Fruit fly (Drosophila melanogaster) whole organism, embryonic: ENCODE data around the gene CG31633.
A peak's percentile ranks its signal among the peaks of the same experiment; 100 is the strongest.

Experiments used
- Atf-2 ChIP-seq: fragments of 200-800 bp; sonication (Bioruptor generic); optimal IDR thresholded peaks from 2 replicates; lab custom pipeline; 2016; ENCODE audit warnings: missing biosample characterization, missing genetic modification characterization
- Atf6 ChIP-seq: fragments of 200-800 bp; sonication (Bioruptor generic); IDR thresholded peaks from 2 replicates; pipeline ENCODE4 v1.3.6; 2022; ENCODE audit warnings: missing biosample characterization, missing genetic modification characterization
- Blimp-1 ChIP-seq: fragments of 200-800 bp; sonication (Bioruptor generic); optimal IDR thresholded peaks from 3 replicates; lab custom pipeline; 2018; ENCODE audit warnings: missing biosample characterization, missing genetic modification characterization, mild to moderate bottlenecking, moderate library complexity, missing genetic modification reagents
- BtbVII ChIP-seq: fragments of 200-800 bp; sonication (Bioruptor generic); optimal IDR thresholded peaks from 3 replicates; lab custom pipeline; 2017; ENCODE audit warnings: missing biosample characterization, mild to moderate bottlenecking, missing genetic modification characterization
- CG10147 ChIP-seq: fragments of 200-800 bp; sonication (Bioruptor generic); optimal IDR thresholded peaks from 2 replicates; lab custom pipeline; 2019; ENCODE audit warnings: missing biosample characterization, mild to moderate bottlenecking, missing genetic modification characterization, moderate library complexity
- CG13624 ChIP-seq: fragments of 200-800 bp; sonication (Bioruptor generic); optimal IDR thresholded peaks from 2 replicates; lab custom pipeline; 2016; ENCODE audit warnings: missing biosample characterization, missing genetic modification characterization
- CG14014 ChIP-seq: fragments of 200-800 bp; sonication (Bioruptor generic); IDR thresholded peaks from 2 replicates; pipeline ENCODE4 v1.3.6; 2022; ENCODE audit warnings: missing biosample characterization, missing genetic modification characterization
- CG14667 ChIP-seq: fragments of 200-800 bp; sonication (Bioruptor generic); IDR thresholded peaks from 2 replicates; pipeline ENCODE4 v1.3.6; 2022; ENCODE audit warnings: missing biosample characterization, missing genetic modification characterization
- CG1647 ChIP-seq: fragments of 200-800 bp; sonication (Bioruptor generic); optimal IDR thresholded peaks from 3 replicates; lab custom pipeline; 2016; ENCODE audit warnings: missing biosample characterization, missing genetic modification characterization
- CG16813 ChIP-seq: fragments of 200-800 bp; sonication (Bioruptor generic); IDR thresholded peaks from 3 replicates; pipeline ENCODE4 v1.3.6; 2022; ENCODE audit warnings: missing biosample characterization, missing genetic modification characterization; ENCODE audit not compliant: partially characterized antibody
- CG30020 ChIP-seq: fragments of 200-800 bp; optimal IDR thresholded peaks from 2 replicates; lab custom pipeline; 2019; ENCODE audit warnings: missing biosample characterization, mild to moderate bottlenecking, missing genetic modification characterization, moderate library complexity
- CG3065 ChIP-seq: fragments of 200-800 bp; sonication (Bioruptor generic); optimal IDR thresholded peaks from 2 replicates; lab custom pipeline; 2016; ENCODE audit warnings: missing biosample characterization, missing genetic modification characterization
- CG31388 ChIP-seq: fragments of 200-800 bp; sonication (Bioruptor generic); optimal IDR thresholded peaks from 2 replicates; lab custom pipeline; 2016; ENCODE audit warnings: missing biosample characterization, missing genetic modification characterization
- CG3726 ChIP-seq: fragments of 200-800 bp; sonication (Bioruptor generic); IDR thresholded peaks from 3 replicates; pipeline ENCODE4, ENCODE4 v1.3.6; 2022; ENCODE audit warnings: missing biosample characterization, missing genetic modification characterization
- CG4282 ChIP-seq: fragments of 200-800 bp; sonication (Bioruptor generic); optimal IDR thresholded peaks from 2 replicates; lab custom pipeline; 2016; ENCODE audit warnings: missing biosample characterization, missing genetic modification characterization
- CG5180 ChIP-seq: fragments of 200-800 bp; sonication (Bioruptor generic); optimal IDR thresholded peaks from 3 replicates; lab custom pipeline; 2017; ENCODE audit warnings: missing biosample characterization, missing genetic modification characterization, mild to moderate bottlenecking, moderate library complexity, missing genetic modification reagents
- CG6765 ChIP-seq: fragments of 200-800 bp; sonication (Bioruptor generic); optimal IDR thresholded peaks from 3 replicates; lab custom pipeline; 2017; ENCODE audit warnings: missing biosample characterization, mild to moderate bottlenecking, missing genetic modification characterization
- CG7271 ChIP-seq: fragments of 200-800 bp; sonication (Bioruptor generic); optimal IDR thresholded peaks from 2 replicates; lab custom pipeline; 2018; ENCODE audit warnings: missing biosample characterization, mild to moderate bottlenecking, missing genetic modification characterization, moderate library complexity
- CG7357 ChIP-seq: fragments of 200-800 bp; sonication (Bioruptor generic); IDR thresholded peaks from 3 replicates; pipeline ENCODE4 v1.3.6; 2022; ENCODE audit warnings: missing biosample characterization, missing genetic modification characterization
- CG8388 ChIP-seq: fragments of 200-800 bp; sonication (Bioruptor generic); optimal IDR thresholded peaks from 2 replicates; lab custom pipeline; 2019; ENCODE audit warnings: missing biosample characterization, mild to moderate bottlenecking, missing genetic modification characterization, moderate library complexity
- CG8765 ChIP-seq: fragments of 200-800 bp; sonication (Bioruptor generic); IDR thresholded peaks from 2 replicates; pipeline ENCODE4 v1.3.6; 2022; ENCODE audit warnings: missing biosample characterization, missing genetic modification characterization
- Camta ChIP-seq: fragments of 200-800 bp; sonication (Bioruptor generic); optimal IDR thresholded peaks from 2 replicates; lab custom pipeline; 2016; ENCODE audit warnings: missing biosample characterization, missing genetic modification characterization
- D ChIP-seq, 2 experiments: fragments of 200-800 bp in 1 of 2; fragments of >200 bp in 1 of 2; sonication (Bioruptor generic) in 1 of 2; optimal IDR thresholded peaks; 2 replicates in 1 of 2; 3 replicates in 1 of 2; lab custom pipeline; 2017; ENCODE audit warnings: mild to moderate bottlenecking in 1 of 2, missing biosample characterization in 1 of 2, missing genetic modification characterization in 1 of 2, missing genetic modification reagents in 1 of 2
- Doc3 ChIP-seq: fragments of 200-800 bp; sonication (Bioruptor generic); IDR thresholded peaks from 3 replicates; pipeline ENCODE4 v1.3.6; 2022; ENCODE audit warnings: missing biosample characterization, missing genetic modification characterization; ENCODE audit not compliant: partially characterized antibody
- Ets65A ChIP-seq: fragments of 200-800 bp; sonication (Bioruptor generic); peaks from one replicate; lab custom pipeline; 2016; ENCODE audit warnings: missing biosample characterization, missing genetic modification characterization
- Fer1 ChIP-seq: fragments of 200-800 bp; sonication (Bioruptor generic); optimal IDR thresholded peaks from 2 replicates; lab custom pipeline; 2017; ENCODE audit warnings: missing biosample characterization, mild to moderate bottlenecking, missing genetic modification characterization
- Lhr ChIP-seq: fragments of 200-800 bp; sonication (Bioruptor generic); optimal IDR thresholded peaks from 3 replicates; lab custom pipeline; 2017; ENCODE audit warnings: mild to moderate bottlenecking, missing biosample characterization, missing genetic modification reagents, missing genetic modification characterization
- Nf-YA ChIP-seq: fragments of 200-800 bp; sonication (Bioruptor generic); IDR thresholded peaks from 2 replicates; pipeline ENCODE4 v1.3.6; 2022; ENCODE audit warnings: missing biosample characterization, missing genetic modification characterization
- Pdp1 ChIP-seq, 2 experiments: fragments of 200-800 bp; sonication (Bioruptor generic); optimal IDR thresholded peaks; 3 replicates each; lab custom pipeline; 2016; ENCODE audit warnings: missing biosample characterization in 2 of 2, missing genetic modification characterization in 2 of 2, mild to moderate bottlenecking in 1 of 2, moderate library complexity in 1 of 2
- Side ChIP-seq: fragments of 200-800 bp; sonication (Bioruptor generic); optimal IDR thresholded peaks from 2 replicates; lab custom pipeline; 2016; ENCODE audit warnings: missing biosample characterization, missing genetic modification characterization
- Sry-δ ChIP-seq: fragments of 200-800 bp; sonication (Bioruptor generic); optimal IDR thresholded peaks from 2 replicates; lab custom pipeline; 2016; ENCODE audit warnings: missing biosample characterization, missing genetic modification characterization
- eve ChIP-seq, 2 experiments: fragments of >200 bp; optimal IDR thresholded peaks; 2 replicates each; lab custom pipeline; 2017; ENCODE audit warnings: missing biosample characterization in 2 of 2, missing genetic modification characterization in 2 of 2
- fd96Cb ChIP-seq: fragments of 200-800 bp; sonication (Bioruptor generic); optimal IDR thresholded peaks from 2 replicates; lab custom pipeline; 2018; ENCODE audit warnings: missing biosample characterization, mild to moderate bottlenecking, missing genetic modification characterization, moderate library complexity
- gsb ChIP-seq: fragments of 200-800 bp; sonication (Bioruptor generic); IDR thresholded peaks from 2 replicates; pipeline ENCODE4 v1.3.6; 2022; ENCODE audit warnings: missing biosample characterization, missing genetic modification characterization
- hkb ChIP-seq, 2 experiments: fragments of 200-800 bp in 1 of 2; fragments of >200 bp in 1 of 2; sonication (Bioruptor generic) in 1 of 2; IDR thresholded peaks in 1 of 2; optimal IDR thresholded peaks in 1 of 2; 2 replicates each; pipeline versions ENCODE4 v1.3.6 to Lab custom; 2017 to 2022; ENCODE audit warnings: missing biosample characterization in 1 of 2, missing genetic modification characterization in 1 of 2
- onecut ChIP-seq: fragments of 200-800 bp; sonication (Bioruptor generic); IDR thresholded peaks from 2 replicates; pipeline ENCODE4 v1.3.6; 2022; ENCODE audit warnings: missing biosample characterization, missing genetic modification characterization
- pan ChIP-seq, 4 experiments: fragments of >200 bp in 3 of 4; fragments of 200-800 bp in 1 of 4; sonication (Bioruptor generic) in 1 of 4; optimal IDR thresholded peaks in 3 of 4; IDR thresholded peaks in 1 of 4; 2 replicates each; pipeline versions ENCODE4 v1.3.6 to Lab custom; 2017 to 2022; ENCODE audit warnings: missing biosample characterization in 2 of 4, missing genetic modification characterization in 2 of 4, mixed read lengths in 1 of 4
- prd ChIP-seq, 3 experiments: fragments of >200 bp in 2 of 3; fragments of 200-800 bp in 1 of 3; sonication (Bioruptor generic) in 1 of 3; optimal IDR thresholded peaks in 2 of 3; IDR thresholded peaks in 1 of 3; 2 replicates in 2 of 3; 3 replicates in 1 of 3; pipeline versions ENCODE4 v1.3.6 to Lab custom; 2017 to 2022; ENCODE audit warnings: missing biosample characterization in 1 of 3, missing genetic modification characterization in 1 of 3
- pros ChIP-seq: fragments of 200-800 bp; sonication (Bioruptor generic); optimal IDR thresholded peaks from 3 replicates; lab custom pipeline; 2019; ENCODE audit warnings: missing biosample characterization, mild to moderate bottlenecking, missing genetic modification characterization, moderate library complexity
- scrt ChIP-seq: fragments of 200-800 bp; sonication (Bioruptor generic); optimal IDR thresholded peaks from 2 replicates; lab custom pipeline; 2018; ENCODE audit warnings: missing biosample characterization, mild to moderate bottlenecking, missing genetic modification characterization, moderate library complexity
- sima ChIP-seq: fragments of 200-800 bp; sonication (Bioruptor generic); optimal IDR thresholded peaks from 2 replicates; lab custom pipeline; 2016; ENCODE audit warnings: missing biosample characterization, missing genetic modification characterization
- slp2 ChIP-seq: fragments of 200-800 bp; sonication (Bioruptor generic); optimal IDR thresholded peaks from 2 replicates; lab custom pipeline; 2016; ENCODE audit warnings: missing biosample characterization, missing genetic modification characterization
- sr ChIP-seq: fragments of 200-800 bp; sonication (Bioruptor generic); IDR thresholded peaks from 3 replicates; pipeline ENCODE4 v1.3.6; 2022; ENCODE audit warnings: missing biosample characterization, missing genetic modification characterization
- ssp ChIP-seq: fragments of 200-800 bp; sonication (Bioruptor generic); IDR thresholded peaks from 2 replicates; pipeline ENCODE4 v1.3.6; 2022; ENCODE audit warnings: missing biosample characterization, missing genetic modification characterization
- ttk ChIP-seq: fragments of 200-800 bp; sonication (Bioruptor generic); IDR thresholded peaks from 2 replicates; pipeline ENCODE4 v2.1.2; 2022; ENCODE audit warnings: missing biosample characterization, missing genetic modification characterization
- twi ChIP-seq: fragments of 200-800 bp; optimal IDR thresholded peaks from 2 replicates; lab custom pipeline; 2019; ENCODE audit warnings: missing biosample characterization, mild to moderate bottlenecking, missing genetic modification characterization, moderate library complexity
- vvl ChIP-seq: fragments of 200-800 bp; sonication (Bioruptor generic); IDR thresholded peaks from 2 replicates; pipeline ENCODE4 v1.3.6; 2022; ENCODE audit warnings: missing biosample characterization, missing genetic modification characterization

The CG31633 gene

DNA sequence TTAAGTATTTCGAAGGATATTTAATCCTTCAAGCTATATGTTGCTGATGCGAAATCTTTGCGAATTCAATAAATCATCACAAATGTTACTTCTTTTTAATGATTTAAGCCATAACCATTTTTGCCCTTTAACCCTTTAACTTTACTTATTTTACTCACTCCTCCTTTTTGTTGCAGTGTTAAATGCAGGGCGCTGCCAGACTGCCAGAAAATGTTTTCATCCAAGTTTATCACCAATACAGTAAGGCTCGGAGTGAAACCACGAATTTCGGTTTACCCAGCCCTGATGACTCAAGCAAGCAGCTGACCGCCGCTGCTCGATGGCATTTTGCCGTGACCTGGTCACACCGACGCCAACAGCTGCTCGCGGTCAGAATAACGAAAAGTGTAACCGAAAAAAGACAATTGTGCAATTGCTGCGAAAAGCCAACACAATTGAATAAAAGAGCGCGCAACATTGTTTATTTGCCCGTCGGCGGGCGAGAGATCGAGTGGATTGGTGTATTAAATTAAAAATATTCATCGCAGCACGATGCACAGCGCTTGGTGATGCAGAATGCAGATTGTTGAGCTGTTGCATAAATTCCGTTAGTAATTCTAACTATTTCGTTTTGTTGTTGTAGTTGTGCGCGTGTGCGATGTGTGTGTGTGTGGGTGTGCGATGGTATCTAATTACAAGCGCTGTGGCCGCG, 45.3 kb downstream of the CG31633 start, which contains the start of gene CG11050 (continued):
- peak; percentile 48 for TF ChIP-seq BtbVII
- TF ChIP-seq gsb (GFP tag; lab: Robert Waterston, UW), result peak; percentile 55; the same call in 1 of the 2 replicates
- peak; percentile 7 for TF ChIP-seq CG30020 (tag; lab: Kevin White, UChicago)
- peak; percentile 85 for TF ChIP-seq Fer1 (GFP tag; lab: Kevin White, UChicago)
- TF ChIP-seq Sry-δ (GFP tag; lab: Kevin White, UChicago), result peak; percentile 73
- TF ChIP-seq Blimp-1, result peak; percentile 71
- TF ChIP-seq CG14014 (GFP tag; lab: Robert Waterston, UW), result peak; percentile 78
- TF ChIP-seq ttk, result peak; percentile 67
- TF ChIP-seq Doc3 (GFP tag; lab: Robert Waterston, UW), result no peak
- peak; percentile 73 for TF ChIP-seq CG1647 (GFP tag; lab: Kevin White, UChicago)
- TF ChIP-seq CG3726 (GFP tag; lab: Robert Waterston, UW), result 0 out of 3 replicates have a peak, but pooled peaks have one; percentile 17
- peak; percentile 30; the same call in 1 of the 3 replicates for TF ChIP-seq sr (GFP tag; lab: Robert Waterston, UW)
- peak; percentile 50 for TF ChIP-seq fd96Cb (tag; lab: Kevin White, UChicago)
- TF ChIP-seq pros (GFP tag; lab: Kevin White, UChicago), result no peak
- TF ChIP-seq CG4282 (GFP tag; lab: Kevin White, UChicago), result peak; percentile 79
- peak; percentile 92 for TF ChIP-seq CG13624 (GFP tag; lab: Kevin White, UChicago)
- TF ChIP-seq hkb (optimal IDR thresholded peaks at IDR 0.05; lab: Kevin White, UChicago), result peak; percentile 58
- TF ChIP-seq hkb (GFP tag; IDR thresholded peaks at IDR 0.05; lab: Robert Waterston, UW), result peak; percentile 85
- peak; percentile 8; the same call in 1 of the 3 replicates for TF ChIP-seq CG7357 (GFP tag; lab: Robert Waterston, UW)
- peak; percentile 96 for TF ChIP-seq Ets65A (GFP tag; lab: Kevin White, UChicago)
- no peak for TF ChIP-seq eve (GFP tag; optimal IDR thresholded peaks at IDR 0.05; lab: Kevin White, UChicago)
- TF ChIP-seq Side (GFP tag; lab: Kevin White, UChicago), result peak; percentile 81
- TF ChIP-seq CG16813 (GFP tag; lab: Robert Waterston, UW), result peak; percentile 34; the same call in 1 of the 3 replicates
- peak; percentile 54 for TF ChIP-seq CG7271 (tag; lab: Kevin White, UChicago)
- TF ChIP-seq Nf-YA (GFP tag; lab: Robert Waterston, UW), result peak; percentile 44; the same call in 1 of the 2 replicates
- peak; percentile 40 for TF ChIP-seq CG6765 (GFP tag; lab: Kevin White, UChicago)
- TF ChIP-seq Atf6, result peak; percentile 82
- peak; percentile 61 for TF ChIP-seq onecut
- TF ChIP-seq CG3065, result peak; percentile 35
- no peak for TF ChIP-seq D (optimal IDR thresholded peaks at IDR 0.05; lab: Kevin White, UChicago)
- no peak for TF ChIP-seq D (GFP tag; optimal IDR thresholded peaks at IDR 0.05; lab: Kevin White, UChicago)
- TF ChIP-seq pan (optimal IDR thresholded peaks at IDR 0.05; lab: Kevin White, UChicago), result no peak
- peak in 1 of 2 experiments; percentile 83 for TF ChIP-seq pan (GFP tag; optimal IDR thresholded peaks at IDR 0.05 in 1 of 2, IDR thresholded peaks at IDR 0.05 in 1 of 2)
- peak; percentile 66 for TF ChIP-seq CG8765
- TF ChIP-seq Atf-2 (GFP tag; lab: Kevin White, UChicago), result peak; percentile 64
- no peak for TF ChIP-seq CG5180 (GFP tag; lab: Kevin White, UChicago)
- TF ChIP-seq sima (GFP tag; lab: Kevin White, UChicago), result peak; percentile 19
- TF ChIP-seq slp2 (GFP tag; lab: Kevin White, UChicago), result peak; percentile 69
- TF ChIP-seq Lhr (GFP tag; lab: Kevin White, UChicago), result peak; percentile 99
- TF ChIP-seq ssp (GFP tag; lab: Robert Waterston, UW), result peak; percentile 43
- peak; percentile 74 to 93 for TF ChIP-seq Pdp1 (GFP tag; optimal IDR thresholded peaks at IDR 0.05; lab: Kevin White, UChicago)
- peak; percentile 69 for TF ChIP-seq CG8388 (GFP tag; lab: Kevin White, UChicago)
- TF ChIP-seq prd (optimal IDR thresholded peaks at IDR 0.05; lab: Kevin White, UChicago), result no peak
- peak; percentile 73 for TF ChIP-seq prd (GFP tag; IDR thresholded peaks at IDR 0.05; lab: Robert Waterston, UW)
- peak; percentile 51 for TF ChIP-seq CG31388 (GFP tag; lab: Kevin White, UChicago)
- peak; percentile 41; the same call in 1 of the 2 replicates for TF ChIP-seq CG14667
- peak; percentile 53 for TF ChIP-seq scrt (GFP tag; lab: Kevin White, UChicago)
- peak; percentile 67 for TF ChIP-seq CG10147 (GFP tag; lab: Kevin White, UChicago)
- peak; percentile 77 for TF ChIP-seq Camta (GFP tag; lab: Kevin White, UChicago)
- peak; percentile 89 for TF ChIP-seq vvl (GFP tag; lab: Robert Waterston, UW)
- peak; percentile 48 for TF ChIP-seq twi (tag; lab: Kevin White, UChicago)
